Worm (Caenorhabditis elegans) whole organism, L1 larva: ENCODE results near the gene str-19.

Experiments
- ama-1 ChIP-seq: fragments of 150-350 bp; optimal IDR thresholded peaks from 2 replicates; lab custom pipeline; 2014
- blmp-1 ChIP-seq: fragments of 150-350 bp; optimal IDR thresholded peaks from 2 replicates; lab custom pipeline; 2014; ENCODE audit warnings: missing biosample characterization, missing genetic modification characterization
- egl-13 ChIP-seq: sonication (generic microtip); optimal IDR thresholded peaks from 2 replicates; lab custom pipeline; 2016; ENCODE audit warnings: missing genotype, missing genetic modification reagents, missing genetic modification characterization, missing compliant biosample characterization
- fkh-4 ChIP-seq: sonication (generic microtip); optimal IDR thresholded peaks from 2 replicates; lab custom pipeline; 2016; ENCODE audit warnings: missing compliant biosample characterization, missing genetic modification characterization, borderline replicate concordance
- jun-1 ChIP-seq: fragments of 150-350 bp; optimal IDR thresholded peaks from 2 replicates; lab custom pipeline; 2014; ENCODE audit warnings: missing biosample characterization, missing genetic modification reagents, missing genetic modification characterization
- lin-13 ChIP-seq: fragments of 150-350 bp; optimal IDR thresholded peaks from 2 replicates; lab custom pipeline; 2014; ENCODE audit warnings: missing biosample characterization, missing genetic modification reagents, missing genetic modification characterization
- lin-15B ChIP-seq: fragments of 150-350 bp; sonication (generic microtip); optimal IDR thresholded peaks from 3 replicates; lab custom pipeline; 2014; ENCODE audit warnings: missing biosample characterization, missing genetic modification characterization
- mep-1 ChIP-seq: fragments of 150-350 bp; optimal IDR thresholded peaks from 2 replicates; lab custom pipeline; 2014; ENCODE audit warnings: missing biosample characterization, missing genetic modification characterization
- nhr-12 ChIP-seq: sonication (generic microtip); optimal IDR thresholded peaks from 2 replicates; lab custom pipeline; 2017; ENCODE audit warnings: missing biosample characterization, missing genetic modification characterization
- nhr-28 ChIP-seq: fragments of 150-350 bp; optimal IDR thresholded peaks from 2 replicates; lab custom pipeline; 2014; ENCODE audit warnings: missing biosample characterization, missing genetic modification characterization
- nhr-71 ChIP-seq: sonication (generic microtip); optimal IDR thresholded peaks from 2 replicates; lab custom pipeline; 2016; ENCODE audit warnings: mild to moderate bottlenecking, missing genetic modification characterization, moderate library complexity, missing compliant biosample characterization
- tlp-1 ChIP-seq: fragments of 150-350 bp; optimal IDR thresholded peaks from 2 replicates; lab custom pipeline; 2014; ENCODE audit warnings: missing biosample characterization, missing genetic modification characterization
- zip-4 ChIP-seq: fragments of 200-800 bp; sonication (Bioruptor generic); optimal IDR thresholded peaks from 2 replicates; lab custom pipeline; 2018; ENCODE audit warnings: mild to moderate bottlenecking, missing genetic modification characterization, moderate library complexity, missing compliant biosample characterization

- TF ChIP-seq nhr-71 (no peak), zip-4 (no peak), egl-13 (tag; lab: Kevin White, UChicago) (no peak), lin-15B (no peak), nhr-12 (tag; lab: Kevin White, UChicago) (no peak), blmp-1 (tag; lab: Kevin White, UChicago) (no peak), lin-13 (GFP tag; lab: Kevin White, UChicago) (no peak), mep-1 (tag; lab: Kevin White, UChicago) (no peak), jun-1 (tag; lab: Kevin White, UChicago) (no peak), ama-1 (no peak), tlp-1 (tag; lab: Kevin White, UChicago) (no peak), nhr-28 (no peak), fkh-4 (tag; lab: Kevin White, UChicago) (no peak)
These were observed 2.4 kb downstream of the str-19 start, which contains the start of gene str-18 for ce11 chrV:15741851-15742250.
